Fruit fly (Drosophila melanogaster) whole organism, adult: Measurements from ENCODE around the gene Slbp.

ENCODE experiments used
- CG11617 ChIP-seq: fragments of 200-800 bp; sonication (Bioruptor generic); optimal IDR thresholded peaks from 2 replicates; lab custom pipeline; 2017; ENCODE audit warnings: mild to moderate bottlenecking, missing biosample characterization, missing genetic modification reagents, missing genetic modification characterization
- CG12768 ChIP-seq: fragments of 200-800 bp; sonication (Bioruptor generic); optimal IDR thresholded peaks from 2 replicates; lab custom pipeline; 2017; ENCODE audit warnings: missing biosample characterization, missing genetic modification characterization, mild to moderate bottlenecking, moderate library complexity, missing genetic modification reagents
- CG1620 ChIP-seq: fragments of 200-800 bp; sonication (Bioruptor generic); optimal IDR thresholded peaks from 2 replicates; lab custom pipeline; 2016; ENCODE audit warnings: missing biosample characterization, missing genetic modification characterization
- CG5204 ChIP-seq: fragments of 200-800 bp; sonication (Bioruptor generic); optimal IDR thresholded peaks from 2 replicates; lab custom pipeline; 2016; ENCODE audit warnings: missing biosample characterization, missing genetic modification characterization
- CG7101 ChIP-seq: fragments of 200-800 bp; sonication (Bioruptor generic); optimal IDR thresholded peaks from 2 replicates; lab custom pipeline; 2018; ENCODE audit warnings: missing biosample characterization, mild to moderate bottlenecking, missing genetic modification characterization, moderate library complexity
- Clk ChIP-seq: fragments of 200-800 bp; sonication (Bioruptor generic); optimal IDR thresholded peaks from 2 replicates; lab custom pipeline; 2017; ENCODE audit warnings: missing biosample characterization, missing genetic modification characterization
- Crg-1 ChIP-seq: fragments of 200-800 bp; sonication (Bioruptor generic); optimal IDR thresholded peaks from 2 replicates; lab custom pipeline; 2016; ENCODE audit warnings: missing biosample characterization, missing genetic modification characterization
- kay ChIP-seq: fragments of 200-800 bp; sonication (Bioruptor generic); peaks from one replicate; lab custom pipeline; 2016; ENCODE audit warnings: missing biosample characterization, missing genetic modification characterization, borderline replicate concordance
- ovo ChIP-seq: fragments of 200-800 bp; sonication (Bioruptor generic); optimal IDR thresholded peaks from 2 replicates; lab custom pipeline; 2016; ENCODE audit warnings: missing biosample characterization, missing genetic modification characterization
- pad ChIP-seq: fragments of 200-800 bp; sonication (Bioruptor generic); optimal IDR thresholded peaks from 3 replicates; lab custom pipeline; 2017; ENCODE audit warnings: missing biosample characterization, missing genetic modification characterization, mild to moderate bottlenecking, moderate library complexity, missing genetic modification reagents

dm6 chr3R:29103227-29103626 lies 49.8 kb downstream of the Slbp start:
- TF ChIP-seq Clk (GFP tag; lab: Kevin White, UChicago) (no peak), CG7101 (tag; lab: Kevin White, UChicago) (no peak), kay (GFP tag; lab: Kevin White, UChicago) (no peak), CG1620 (GFP tag; lab: Kevin White, UChicago) (no peak), CG12768 (GFP tag; lab: Kevin White, UChicago) (no peak), CG11617 (GFP tag; lab: Kevin White, UChicago) (no peak), ovo (GFP tag; lab: Kevin White, UChicago) (no peak), pad (GFP tag; lab: Kevin White, UChicago) (no peak), Crg-1 (GFP tag; lab: Kevin White, UChicago) (no peak), CG5204 (GFP tag; lab: Kevin White, UChicago) (no peak)
